Worm (Caenorhabditis elegans): ENCODE measurements around the gene E01G4.3.

- no peak for TF ChIP-seq nfya-1 (tag; optimal IDR thresholded peaks at IDR 0.05; ENCODE audit: borderline replicate concordance, insufficient read depth)
- TF ChIP-seq sea-2 (GFP tag; IDR thresholded peaks at IDR 0.05) = no peak
- TF ChIP-seq K12H6.12 (tag; optimal IDR thresholded peaks at IDR 0.05) = no peak
- peak; percentile 66 for TF ChIP-seq zfh-2 (GFP tag; conservative IDR thresholded peaks at IDR 0.05)
- TF ChIP-seq sptf-2 (GFP tag; optimal IDR thresholded peaks at IDR 0.05) = no peak
These were observed 15.7 kb upstream of the E01G4.3 start for ce11 chrII:13485119-13485518.
